Worm (Caenorhabditis elegans) whole organism, L2 larva: ENCODE measurements around the gene irld-65.

Experiments
- F13H6.1 ChIP-seq: sonication (generic microtip); optimal IDR thresholded peaks from 2 replicates; lab custom pipeline; 2016; ENCODE audit warnings: missing genetic modification characterization, missing compliant biosample characterization
- R02D3.7 ChIP-seq: fragments of 150-350 bp; optimal IDR thresholded peaks from 2 replicates; lab custom pipeline; 2014; ENCODE audit warnings: missing biosample characterization, missing genetic modification characterization
- ama-1 ChIP-seq: fragments of 150-350 bp; optimal IDR thresholded peaks from 2 replicates; lab custom pipeline; 2018; ENCODE audit warnings: inconsistent platforms
- dmd-4 ChIP-seq: sonication (generic microtip); optimal IDR thresholded peaks from 2 replicates; lab custom pipeline; 2017; ENCODE audit warnings: missing biosample characterization, missing genetic modification characterization
- lin-39 ChIP-seq: fragments of 150-350 bp; optimal IDR thresholded peaks from 2 replicates; lab custom pipeline; 2014; ENCODE audit warnings: missing biosample characterization, missing genetic modification reagents, missing genetic modification characterization
- nhr-12 ChIP-seq: fragments of 150-350 bp; optimal IDR thresholded peaks from 2 replicates; lab custom pipeline; 2014; ENCODE audit warnings: missing biosample characterization, missing genetic modification characterization
- nhr-237 ChIP-seq: fragments of 150-350 bp; optimal IDR thresholded peaks from 2 replicates; lab custom pipeline; 2014; ENCODE audit warnings: missing biosample characterization, missing genetic modification characterization
- skn-1 ChIP-seq: sonication (generic microtip); optimal IDR thresholded peaks from 2 replicates; lab custom pipeline; 2017; ENCODE audit warnings: missing biosample characterization, missing genetic modification characterization
- unc-62 ChIP-seq: fragments of 150-350 bp; optimal IDR thresholded peaks from 2 replicates; lab custom pipeline; 2014; ENCODE audit warnings: missing biosample characterization, missing genetic modification reagents, missing genetic modification characterization
- ztf-1 ChIP-seq: fragments of 200-800 bp; sonication (Bioruptor generic); conservative IDR thresholded peaks from 2 replicates; pipeline ENCODE4 v1.3.6; 2022; ENCODE audit warnings: missing genetic modification characterization, missing compliant biosample characterization

- TF ChIP-seq ama-1 (lab: Kevin White, UChicago) (no peak), skn-1 (tag; lab: Kevin White, UChicago) (no peak), nhr-237 (tag; lab: Kevin White, UChicago) (no peak), ztf-1 (GFP tag; lab: Robert Waterston, UW) (no peak), lin-39 (tag; lab: Kevin White, UChicago) (no peak), unc-62 (GFP tag; lab: Kevin White, UChicago) (no peak), nhr-12 (tag; lab: Kevin White, UChicago) (no peak), R02D3.7 (tag; lab: Kevin White, UChicago) (no peak), dmd-4 (tag; lab: Kevin White, UChicago) (no peak), F13H6.1 (tag; lab: Kevin White, UChicago) (no peak)
Measured at ce11 chrII:2929846-2930245, 7.9 kb downstream of the irld-65 start.
